Worm (Caenorhabditis elegans) whole organism, L2 larva: Measurements from ENCODE around the gene C56C10.6.

Experiments
- F13H6.1 ChIP-seq: sonication (generic microtip); optimal IDR thresholded peaks from 2 replicates; lab custom pipeline; 2016; ENCODE audit warnings: missing genetic modification characterization, missing compliant biosample characterization
- ama-1 ChIP-seq: fragments of 150-350 bp; optimal IDR thresholded peaks from 2 replicates; lab custom pipeline; 2018; ENCODE audit warnings: inconsistent platforms
- crh-2 ChIP-seq: sonication (generic microtip); optimal IDR thresholded peaks from 2 replicates; lab custom pipeline; 2017; ENCODE audit warnings: missing biosample characterization, missing genetic modification characterization
- elt-3 ChIP-seq: sonication (generic microtip); optimal IDR thresholded peaks from 2 replicates; lab custom pipeline; 2017; ENCODE audit warnings: missing biosample characterization, missing genetic modification characterization
- mdl-1 ChIP-seq, 2 experiments: fragments of 150-350 bp in 1 of 2; sonication (generic microtip) in 1 of 2; optimal IDR thresholded peaks; 2 replicates each; lab custom pipeline; 2017; ENCODE audit warnings: missing biosample characterization in 2 of 2, missing genetic modification characterization in 2 of 2
- nhr-77 ChIP-seq: fragments of 150-350 bp; optimal IDR thresholded peaks from 2 replicates; lab custom pipeline; 2014; ENCODE audit warnings: missing biosample characterization, missing genetic modification characterization
- snpc-4 ChIP-seq: fragments of 150-350 bp; optimal IDR thresholded peaks from 2 replicates; lab custom pipeline; 2014; ENCODE audit warnings: missing biosample characterization, missing genetic modification characterization

DNA sequence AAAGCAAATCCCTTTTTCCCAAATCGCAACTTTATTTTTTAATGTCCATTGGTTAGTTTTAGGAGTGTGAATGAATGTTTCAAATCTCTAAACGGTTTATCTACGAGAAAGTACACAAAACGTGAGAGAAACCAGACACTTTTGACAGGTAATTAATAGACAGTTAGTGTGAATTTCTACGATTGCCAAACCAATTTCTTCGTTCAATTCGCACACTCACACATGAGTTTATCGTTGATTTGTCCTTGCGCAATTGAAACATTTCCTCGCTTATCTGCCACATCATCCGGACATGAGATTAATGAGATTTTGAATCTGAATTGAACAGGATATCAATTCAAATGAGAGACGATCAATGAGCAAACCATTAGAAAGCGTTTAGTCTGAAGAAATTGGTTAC is 29.1 kb upstream of the C56C10.6 start:
- TF ChIP-seq elt-3 (tag; lab: Kevin White, UChicago): no peak
- no peak for TF ChIP-seq mdl-1 (tag; optimal IDR thresholded peaks at IDR 0.05; lab: Kevin White, UChicago)
- no peak for TF ChIP-seq nhr-77 (tag; lab: Kevin White, UChicago)
- no peak for TF ChIP-seq crh-2 (tag; lab: Kevin White, UChicago)
- TF ChIP-seq ama-1 (lab: Kevin White, UChicago): no peak
- no peak for TF ChIP-seq snpc-4
- TF ChIP-seq F13H6.1 (tag; lab: Kevin White, UChicago): no peak
